In the genomic region with DNA sequence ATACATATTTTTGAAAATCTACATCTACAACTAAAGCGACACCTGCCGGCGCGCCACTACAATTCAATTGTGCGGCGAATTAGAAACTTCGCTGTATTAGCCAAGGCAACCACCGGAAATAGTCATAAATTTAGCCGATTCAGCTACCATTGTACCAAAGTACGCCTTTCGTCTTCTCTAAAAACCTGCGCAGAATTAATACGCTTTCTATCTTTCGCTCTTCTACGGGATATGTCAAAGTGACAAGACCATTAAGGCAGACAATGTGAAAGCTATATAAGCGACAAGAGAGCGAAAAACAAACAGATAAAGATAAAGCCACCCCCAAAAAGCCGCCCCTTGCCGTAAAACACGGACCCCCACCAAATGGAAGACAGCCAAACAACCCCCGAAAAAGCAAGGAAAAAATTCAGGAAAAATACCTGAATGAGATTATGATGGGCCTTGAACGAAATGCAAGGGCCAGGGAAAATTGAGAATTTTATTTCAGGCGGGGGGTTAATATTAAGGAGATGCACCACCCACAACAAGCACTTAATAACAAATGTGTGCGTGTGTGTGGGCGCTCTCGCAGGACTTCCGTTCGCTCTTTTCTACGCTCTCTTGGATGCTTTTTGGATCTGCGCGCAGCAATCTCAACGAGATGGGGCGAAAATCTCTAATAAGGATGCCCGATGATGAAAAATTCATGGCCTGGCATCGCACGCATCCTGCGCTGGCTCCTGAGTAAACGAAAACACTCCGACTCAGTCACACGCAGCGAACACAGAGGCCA, we compare ENCODE assay signal across 5 fruit fly cellular contexts.
TF ChIP-seq lines count a peak whose summit lies in the region.

A gene (plus strand): TSS at position 725 of the 775 bp plus-strand sequence.

TF ChIP-seq in whole organism, adult, 20 proteins besides CTCF, POLR2A, EP300 and RAD21 (continued from another document):
- TF ChIP-seq CG12768 (GFP tag; optimal IDR thresholded peaks at IDR 0.05; lab: Kevin White, UChicago) (peak; percentile 72), cic (GFP tag; optimal IDR thresholded peaks at IDR 0.05; lab: Kevin White, UChicago) (peak; percentile 58), CG5204 (GFP tag; optimal IDR thresholded peaks at IDR 0.05; lab: Kevin White, UChicago) (peak; percentile 74), toe (GFP tag; optimal IDR thresholded peaks at IDR 0.05; lab: Kevin White, UChicago) (peak; percentile 56)
TF ChIP-seq in whole organism, adult: peak in this region for 14.

TF ChIP-seq in whole organism, embryonic, 481 proteins besides CTCF, POLR2A, EP300 and RAD21 (continued from another document and continues in another):
- no peak for TF ChIP-seq vnd (GFP tag; IDR thresholded peaks at IDR 0.05; lab: Robert Waterston, UW; ENCODE audit: partially characterized antibody)
- peak; percentile 71 for TF ChIP-seq Blimp-1 (GFP tag; optimal IDR thresholded peaks at IDR 0.05; lab: Kevin White, UChicago)
- TF ChIP-seq danr (GFP tag; IDR thresholded peaks at IDR 0.05; lab: Robert Waterston, UW) = 0 out of 2 replicates have a peak, but pooled peaks have one; percentile 36
- peak; percentile 62 for TF ChIP-seq wor (GFP tag; IDR thresholded peaks at IDR 0.05; lab: Robert Waterston, UW)
- TF ChIP-seq CG6813 (GFP tag; optimal IDR thresholded peaks at IDR 0.05; lab: Kevin White, UChicago) = peak; percentile 97
- TF ChIP-seq CG3726 (GFP tag; IDR thresholded peaks at IDR 0.05; lab: Robert Waterston, UW) = peak; percentile 78; the same call in 2 of the 3 replicates
- TF ChIP-seq cato (GFP tag; optimal IDR thresholded peaks at IDR 0.05; lab: Kevin White, UChicago; ENCODE audit: borderline replicate concordance) = peak; percentile 66
- TF ChIP-seq al (GFP tag; IDR thresholded peaks at IDR 0.05; lab: Robert Waterston, UW) = peak; percentile 65
- peak; percentile 73 for TF ChIP-seq CG8281 (tag; optimal IDR thresholded peaks at IDR 0.05; lab: Kevin White, UChicago)
- peak; percentile 70 for TF ChIP-seq ind (GFP tag; optimal IDR thresholded peaks at IDR 0.05; lab: Kevin White, UChicago)
- TF ChIP-seq CG10267 (tag; optimal IDR thresholded peaks at IDR 0.05; lab: Kevin White, UChicago) = peak; percentile 72
- TF ChIP-seq tap (tag; optimal IDR thresholded peaks at IDR 0.05; lab: Kevin White, UChicago) = peak; percentile 52
- TF ChIP-seq CG31441 (GFP tag; IDR thresholded peaks at IDR 0.05; lab: Robert Waterston, UW) = peak; percentile 86
- TF ChIP-seq CG9817 (tag; optimal IDR thresholded peaks at IDR 0.05; lab: Kevin White, UChicago) = peak; percentile 89
- peak; percentile 71 for TF ChIP-seq Dek (tag; optimal IDR thresholded peaks at IDR 0.05; lab: Kevin White, UChicago)
- TF ChIP-seq gcm2 (GFP tag; optimal IDR thresholded peaks at IDR 0.05; lab: Kevin White, UChicago) = peak; percentile 68
- TF ChIP-seq CG7963 (GFP tag; IDR thresholded peaks at IDR 0.05; lab: Robert Waterston, UW; ENCODE audit: partially characterized antibody) = no peak
- TF ChIP-seq CG4854 (GFP tag; optimal IDR thresholded peaks at IDR 0.05; lab: Kevin White, UChicago) = peak; percentile 77
- TF ChIP-seq Spps (tag; optimal IDR thresholded peaks at IDR 0.05; lab: Kevin White, UChicago) = peak; percentile 69
- TF ChIP-seq CG3407 (GFP tag; optimal IDR thresholded peaks at IDR 0.05; lab: Kevin White, UChicago) = peak; percentile 90
- TF ChIP-seq sisA (GFP tag; IDR thresholded peaks at IDR 0.05; lab: Robert Waterston, UW) = peak; percentile 41; the same call in 1 of the 2 replicates
- peak; percentile 60 for TF ChIP-seq kni (GFP tag; optimal IDR thresholded peaks at IDR 0.05; lab: Kevin White, UChicago)
- peak; percentile 68 for TF ChIP-seq CG18262 (tag; optimal IDR thresholded peaks at IDR 0.05; lab: Kevin White, UChicago)
- TF ChIP-seq Bdp1 (GFP tag; optimal IDR thresholded peaks at IDR 0.05; lab: Kevin White, UChicago) = peak; percentile 78
- peak; percentile 92 for TF ChIP-seq Awh (GFP tag; IDR thresholded peaks at IDR 0.05; lab: Robert Waterston, UW)
- peak; percentile 31 for TF ChIP-seq Antp (GFP tag; optimal IDR thresholded peaks at IDR 0.05; lab: Kevin White, UChicago)
- TF ChIP-seq fu2 (GFP tag; optimal IDR thresholded peaks at IDR 0.05; lab: Kevin White, UChicago) = peak; percentile 70
- TF ChIP-seq CG7928 (GFP tag; optimal IDR thresholded peaks at IDR 0.05; lab: Kevin White, UChicago) = peak; percentile 70

TF ChIP-seq in whole organism, prepupa, 60 proteins besides CTCF, POLR2A, EP300 and RAD21 (continued from another document and continues in another):
- TF ChIP-seq dsx (GFP tag; optimal IDR thresholded peaks at IDR 0.05; lab: Kevin White, UChicago; ENCODE audit: poor library complexity, severe bottlenecking) (no peak), CG11902 (GFP tag; optimal IDR thresholded peaks at IDR 0.05; lab: Kevin White, UChicago) (peak; percentile 3), CG11294 (GFP tag; IDR thresholded peaks at IDR 0.05; lab: Robert Waterston, UW) (0 out of 2 replicates have a peak, but pooled peaks have one; percentile 25), Hr38 (GFP tag; optimal IDR thresholded peaks at IDR 0.05; lab: Kevin White, UChicago) (no peak), fd85E (GFP tag; optimal IDR thresholded peaks at IDR 0.05; lab: Kevin White, UChicago) (no peak), CG8119 (GFP tag; IDR thresholded peaks at IDR 0.05; lab: Robert Waterston, UW) (no peak), CG8632 (GFP tag; optimal IDR thresholded peaks at IDR 0.05; lab: Kevin White, UChicago) (peak; percentile 27), CG8319 (GFP tag; optimal IDR thresholded peaks at IDR 0.05; lab: Kevin White, UChicago) (no peak), fd59A (GFP tag; optimal IDR thresholded peaks at IDR 0.05; lab: Kevin White, UChicago) (peak; percentile 31), esn (GFP tag; optimal IDR thresholded peaks at IDR 0.05; lab: Kevin White, UChicago) (peak; percentile 62), Smox (GFP tag; optimal IDR thresholded peaks at IDR 0.05; lab: Kevin White, UChicago) (no peak), Eip75B (GFP tag; optimal IDR thresholded peaks at IDR 0.05; lab: Kevin White, UChicago) (peak; percentile 37), Hr4 (GFP tag; optimal IDR thresholded peaks at IDR 0.05; lab: Kevin White, UChicago) (peak; percentile 34), Ets21C (GFP tag; optimal IDR thresholded peaks at IDR 0.05; lab: Kevin White, UChicago) (no peak), CG3919 (GFP tag; optimal IDR thresholded peaks at IDR 0.05; lab: Kevin White, UChicago) (peak; percentile 61), net (GFP tag; optimal IDR thresholded peaks at IDR 0.05; lab: Kevin White, UChicago) (peak; percentile 49), Sox15 (GFP tag; optimal IDR thresholded peaks at IDR 0.05; lab: Kevin White, UChicago) (no peak), CG34406 (GFP tag; optimal IDR thresholded peaks at IDR 0.05; lab: Kevin White, UChicago) (peak; percentile 64), Eip78C (GFP tag; lab: Kevin White, UChicago) (peak; percentile 71), vri (GFP tag; optimal IDR thresholded peaks at IDR 0.05; lab: Kevin White, UChicago) (peak; percentile 6), CG6276 (GFP tag; optimal IDR thresholded peaks at IDR 0.05; lab: Kevin White, UChicago) (no peak), CG10669 (GFP tag; optimal IDR thresholded peaks at IDR 0.05; lab: Kevin White, UChicago) (peak; percentile 64), CG1621 (tag; optimal IDR thresholded peaks at IDR 0.05; lab: Kevin White, UChicago) (peak; percentile 57), Eip93F (GFP tag; optimal IDR thresholded peaks at IDR 0.05; lab: Kevin White, UChicago) (no peak), CG6854 (GFP tag; optimal IDR thresholded peaks at IDR 0.05; lab: Kevin White, UChicago) (peak; percentile 51), svp (GFP tag; lab: Kevin White, UChicago) (peak; percentile 41), topi (GFP tag; optimal IDR thresholded peaks at IDR 0.05; lab: Kevin White, UChicago) (peak; percentile 42), CG9139 (GFP tag; optimal IDR thresholded peaks at IDR 0.05; lab: Kevin White, UChicago) (peak; percentile 29), Gug (GFP tag; IDR thresholded peaks at IDR 0.05; lab: Robert Waterston, UW) (0 out of 2 replicates have a peak, but pooled peaks have one; percentile 52), achi (GFP tag; optimal IDR thresholded peaks at IDR 0.05; lab: Kevin White, UChicago) (peak; percentile 80)

TF ChIP-seq in whole organism, pupa, 21 proteins besides CTCF, POLR2A, EP300 and RAD21 (continued from another document):
- TF ChIP-seq Pif1B (GFP tag; optimal IDR thresholded peaks at IDR 0.05; lab: Kevin White, UChicago) (no peak), Snoo (tag; optimal IDR thresholded peaks at IDR 0.05; lab: Kevin White, UChicago) (peak; percentile 47), CG8159 (tag; optimal IDR thresholded peaks at IDR 0.05; lab: Kevin White, UChicago) (peak; percentile 26)

TF ChIP-seq in whole organism, wandering third instar larva, 38 proteins besides CTCF, POLR2A, EP300 and RAD21 (continued from another document):
- TF ChIP-seq Vsx2 (GFP tag; optimal IDR thresholded peaks at IDR 0.05; lab: Kevin White, UChicago; ENCODE audit: partially characterized antibody) (no peak), Jra (GFP tag; optimal IDR thresholded peaks at IDR 0.05; lab: Kevin White, UChicago) (no peak), Hnf4 (GFP tag; optimal IDR thresholded peaks at IDR 0.05; lab: Kevin White, UChicago) (no peak), sage (GFP tag; optimal IDR thresholded peaks at IDR 0.05; lab: Kevin White, UChicago) (no peak), Hr78 (GFP tag; optimal IDR thresholded peaks at IDR 0.05; lab: Kevin White, UChicago) (no peak), Mio (GFP tag; optimal IDR thresholded peaks at IDR 0.05; lab: Kevin White, UChicago) (no peak), ey (GFP tag; optimal IDR thresholded peaks at IDR 0.05; lab: Kevin White, UChicago) (no peak), GATAd (GFP tag; optimal IDR thresholded peaks at IDR 0.05; lab: Kevin White, UChicago) (no peak), rgr (GFP tag; optimal IDR thresholded peaks at IDR 0.05; lab: Kevin White, UChicago) (peak; percentile 55), woc (GFP tag; optimal IDR thresholded peaks at IDR 0.05; lab: Kevin White, UChicago) (no peak), h (GFP tag; optimal IDR thresholded peaks at IDR 0.05; lab: Kevin White, UChicago) (peak; percentile 11), fru (GFP tag; optimal IDR thresholded peaks at IDR 0.05; lab: Kevin White, UChicago) (peak; percentile 29)
